Worm (Caenorhabditis elegans) whole organism, L4 larva: Measurements from ENCODE around the gene sra-32.
A peak's percentile ranks its signal among the peaks of the same experiment; 100 is the strongest.

Experiments used
- cey-2 ChIP-seq: sonication (generic microtip); optimal IDR thresholded peaks from 3 replicates; lab custom pipeline; 2017; ENCODE audit warnings: missing genetic modification characterization, mild to moderate bottlenecking, missing compliant biosample characterization, antibody characterized with exemption, borderline replicate concordance; ENCODE audit not compliant: insufficient read depth
- daf-12 ChIP-seq: fragments of 150-350 bp; optimal IDR thresholded peaks from 2 replicates; lab custom pipeline; 2014; ENCODE audit warnings: missing biosample characterization, missing genetic modification reagents, missing genetic modification characterization
- dpl-1 ChIP-seq: fragments of 150-350 bp; optimal IDR thresholded peaks from 2 replicates; lab custom pipeline; 2014; ENCODE audit warnings: missing biosample characterization, missing genetic modification reagents, missing genetic modification characterization
- egl-27 ChIP-seq: sonication (generic microtip); optimal IDR thresholded peaks from 3 replicates; lab custom pipeline; 2017; ENCODE audit warnings: missing biosample characterization, missing genetic modification reagents, missing genetic modification characterization
- jun-1 ChIP-seq: fragments of 150-350 bp; optimal IDR thresholded peaks from 2 replicates; lab custom pipeline; 2014; ENCODE audit warnings: missing biosample characterization, missing genetic modification reagents, missing genetic modification characterization
- nhr-28 ChIP-seq: fragments of 150-350 bp; optimal IDR thresholded peaks from 2 replicates; lab custom pipeline; 2014; ENCODE audit warnings: missing biosample characterization, missing genetic modification characterization
- pha-4 ChIP-seq, 2 experiments: fragments of 150-350 bp in 1 of 2; fragments of 200-800 bp in 1 of 2; sonication (Bioruptor generic) in 1 of 2; IDR thresholded peaks in 1 of 2; optimal IDR thresholded peaks in 1 of 2; 2 replicates each; pipeline versions ENCODE4 v1.3.6 to Lab custom; 2014 to 2022; ENCODE audit warnings: missing genetic modification characterization in 2 of 2, missing genetic modification reagents in 2 of 2, missing biosample characterization in 1 of 2, missing compliant biosample characterization in 1 of 2
- spr-3 ChIP-seq: fragments of 200-800 bp; sonication (Bioruptor generic); optimal IDR thresholded peaks from 2 replicates; lab custom pipeline; 2018; ENCODE audit warnings: mild to moderate bottlenecking, missing genetic modification characterization, missing compliant biosample characterization
- unc-39 ChIP-seq: sonication (generic microtip); optimal IDR thresholded peaks from 2 replicates; lab custom pipeline; 2017; ENCODE audit warnings: missing biosample characterization, missing genetic modification characterization
- unc-62 ChIP-seq, 3 experiments: fragments of 150-350 bp in 1 of 3; sonication (generic microtip); optimal IDR thresholded peaks in 2 of 3; peaks in 1 of 3; 1 replicate in 1 of 3; 2 replicates in 2 of 3; lab custom pipeline; 2014 to 2017; ENCODE audit warnings: missing biosample characterization in 3 of 3, missing genetic modification characterization in 3 of 3, missing genetic modification reagents in 3 of 3, missing genotype in 1 of 3
- zip-11 ChIP-seq: fragments of 200-800 bp; sonication (Bioruptor generic); IDR thresholded peaks from 2 replicates; pipeline ENCODE4 v1.3.6; 2022; ENCODE audit warnings: missing genetic modification characterization, missing compliant biosample characterization
- ztf-7 ChIP-seq: fragments of 150-350 bp; optimal IDR thresholded peaks from 2 replicates; lab custom pipeline; 2014; ENCODE audit warnings: missing biosample characterization, missing genetic modification characterization

ce11 chrII:4517254-4517653, 14.5 kb downstream of the sra-32 start:
- TF ChIP-seq unc-62 (GFP tag; optimal IDR thresholded peaks at IDR 0.05 in 1 of 2; lab: Kevin White, UChicago) (peak in 1 of 2 experiments; percentile 11), unc-62 (tag; optimal IDR thresholded peaks at IDR 0.05; lab: Kevin White, UChicago) (no peak), zip-11 (GFP tag; lab: Robert Waterston, UW) (no peak), cey-2 (tag; lab: Kevin White, UChicago) (no peak), jun-1 (tag; lab: Kevin White, UChicago) (no peak), daf-12 (tag; lab: Kevin White, UChicago) (no peak), nhr-28 (tag; lab: Kevin White, UChicago) (no peak), dpl-1 (no peak), pha-4 (GFP tag; IDR thresholded peaks at IDR 0.05; lab: Robert Waterston, UW) (no peak), pha-4 (tag; optimal IDR thresholded peaks at IDR 0.05; lab: Kevin White, UChicago) (no peak), ztf-7 (no peak), unc-39 (tag; lab: Kevin White, UChicago) (no peak), spr-3 (GFP tag; lab: Kevin White, UChicago) (no peak), egl-27 (tag; lab: Kevin White, UChicago) (no peak)
